Fruit fly (Drosophila melanogaster) whole organism, embryonic: ENCODE results near the gene corn.
A peak's percentile ranks its signal among the peaks of the same experiment; 100 is the strongest.

ENCODE experiments used
- CG11456 ChIP-seq: fragments of 200-800 bp; sonication (Bioruptor generic); IDR thresholded peaks from 3 replicates; pipeline ENCODE4 v1.3.6; 2022; ENCODE audit warnings: missing biosample characterization, missing genetic modification characterization
- CG12769 ChIP-seq: fragments of 200-800 bp; sonication (Bioruptor generic); optimal IDR thresholded peaks from 2 replicates; lab custom pipeline; 2019; ENCODE audit warnings: missing biosample characterization, mild to moderate bottlenecking, missing genetic modification characterization, moderate library complexity
- CG13123 ChIP-seq: fragments of 200-800 bp; sonication (Bioruptor generic); optimal IDR thresholded peaks from 2 replicates; lab custom pipeline; 2016; ENCODE audit warnings: missing biosample characterization, missing genetic modification characterization
- CG14050 ChIP-seq: fragments of 200-800 bp; sonication (Bioruptor generic); IDR thresholded peaks from 3 replicates; pipeline ENCODE4 v1.3.6; 2022; ENCODE audit warnings: missing biosample characterization, missing genetic modification characterization
- CG15479 ChIP-seq: fragments of 200-800 bp; sonication (Bioruptor generic); optimal IDR thresholded peaks from 3 replicates; lab custom pipeline; 2019; ENCODE audit warnings: missing biosample characterization, mild to moderate bottlenecking, missing genetic modification characterization, moderate library complexity
- CG15514 ChIP-seq: fragments of 200-800 bp; sonication (Bioruptor generic); optimal IDR thresholded peaks from 3 replicates; lab custom pipeline; 2017; ENCODE audit warnings: missing biosample characterization, missing genetic modification characterization, mild to moderate bottlenecking, moderate library complexity, missing genetic modification reagents
- CG17802 ChIP-seq: fragments of 200-800 bp; sonication (Bioruptor generic); optimal IDR thresholded peaks from 2 replicates; lab custom pipeline; 2018; ENCODE audit warnings: missing biosample characterization, mild to moderate bottlenecking, missing genetic modification characterization, moderate library complexity
- CG18599 ChIP-seq: fragments of 200-800 bp; sonication (Bioruptor generic); optimal IDR thresholded peaks from 3 replicates; lab custom pipeline; 2017; ENCODE audit warnings: missing biosample characterization, missing genetic modification characterization, mild to moderate bottlenecking, moderate library complexity, missing genetic modification reagents
- CG2199 ChIP-seq: fragments of 200-800 bp; sonication (Bioruptor generic); IDR thresholded peaks from 3 replicates; pipeline ENCODE4 v1.3.6; 2022; ENCODE audit warnings: missing biosample characterization, missing genetic modification characterization
- CG3407 ChIP-seq: fragments of 200-800 bp; sonication (Bioruptor generic); optimal IDR thresholded peaks from 2 replicates; lab custom pipeline; 2018; ENCODE audit warnings: missing biosample characterization, mild to moderate bottlenecking, missing genetic modification characterization
- CG34376 ChIP-seq: fragments of 200-800 bp; sonication (Bioruptor generic); optimal IDR thresholded peaks from 2 replicates; lab custom pipeline; 2018; ENCODE audit warnings: missing biosample characterization, mild to moderate bottlenecking, missing genetic modification characterization
- CG43689 ChIP-seq: fragments of 200-800 bp; sonication (Bioruptor generic); IDR thresholded peaks from 2 replicates; pipeline ENCODE4 v1.3.6; 2022; ENCODE audit warnings: missing biosample characterization, missing genetic modification characterization
- CG5180 ChIP-seq: fragments of 200-800 bp; sonication (Bioruptor generic); optimal IDR thresholded peaks from 3 replicates; lab custom pipeline; 2017; ENCODE audit warnings: missing biosample characterization, missing genetic modification characterization, mild to moderate bottlenecking, moderate library complexity, missing genetic modification reagents
- CG7928 ChIP-seq: fragments of 200-800 bp; sonication (Bioruptor generic); optimal IDR thresholded peaks from 2 replicates; lab custom pipeline; 2017; ENCODE audit warnings: missing biosample characterization, mild to moderate bottlenecking, missing genetic modification characterization
- CG8765 ChIP-seq: fragments of 200-800 bp; sonication (Bioruptor generic); IDR thresholded peaks from 2 replicates; pipeline ENCODE4 v1.3.6; 2022; ENCODE audit warnings: missing biosample characterization, missing genetic modification characterization
- CG9797 ChIP-seq: fragments of 200-800 bp; sonication (Bioruptor generic); optimal IDR thresholded peaks from 3 replicates; lab custom pipeline; 2018; ENCODE audit warnings: missing biosample characterization, mild to moderate bottlenecking, missing genetic modification characterization
- Dbx ChIP-seq: fragments of 200-800 bp; sonication (Bioruptor generic); IDR thresholded peaks from 3 replicates; pipeline ENCODE4 v1.3.6; 2022; ENCODE audit warnings: missing biosample characterization, missing genetic modification characterization
- Eip74EF ChIP-seq, 2 experiments: fragments of 200-800 bp in 1 of 2; fragments of >200 bp in 1 of 2; sonication (Bioruptor generic) in 1 of 2; optimal IDR thresholded peaks; 2 replicates each; lab custom pipeline; 2017 to 2019; ENCODE audit warnings: missing biosample characterization in 2 of 2, missing genetic modification characterization in 2 of 2, mild to moderate bottlenecking in 1 of 2, moderate library complexity in 1 of 2
- HHEX ChIP-seq: fragments of 200-800 bp; sonication (Bioruptor generic); optimal IDR thresholded peaks from 3 replicates; lab custom pipeline; 2017; ENCODE audit warnings: missing biosample characterization, mild to moderate bottlenecking, missing genetic modification characterization, missing genetic modification reagents
- Mad ChIP-seq: fragments of 200-800 bp; sonication (Bioruptor generic); optimal IDR thresholded peaks from 2 replicates; lab custom pipeline; 2016; ENCODE audit warnings: missing biosample characterization, missing genetic modification characterization
- NC2β ChIP-seq: fragments of 200-800 bp; sonication (Bioruptor generic); optimal IDR thresholded peaks from 2 replicates; lab custom pipeline; 2016; ENCODE audit warnings: missing biosample characterization, missing genetic modification characterization
- Pdp1 ChIP-seq, 2 experiments: fragments of 200-800 bp; sonication (Bioruptor generic); optimal IDR thresholded peaks; 3 replicates each; lab custom pipeline; 2016; ENCODE audit warnings: missing biosample characterization in 2 of 2, missing genetic modification characterization in 2 of 2, mild to moderate bottlenecking in 1 of 2, moderate library complexity in 1 of 2
- Poxn ChIP-seq: fragments of 200-800 bp; sonication (Bioruptor generic); IDR thresholded peaks from 2 replicates; pipeline ENCODE4 v1.3.6; 2022; ENCODE audit warnings: missing biosample characterization, missing genetic modification characterization
- Six4 ChIP-seq: fragments of 200-800 bp; sonication (Bioruptor generic); optimal IDR thresholded peaks from 2 replicates; lab custom pipeline; 2016; ENCODE audit warnings: missing biosample characterization, missing genetic modification characterization
- Sry-δ ChIP-seq: fragments of 200-800 bp; sonication (Bioruptor generic); optimal IDR thresholded peaks from 2 replicates; lab custom pipeline; 2016; ENCODE audit warnings: missing biosample characterization, missing genetic modification characterization
- Trl ChIP-seq, 3 experiments: fragments of >200 bp in 2 of 3; fragments of 200-800 bp in 1 of 3; sonication (Bioruptor generic) in 1 of 3; optimal IDR thresholded peaks; 2 replicates in 1 of 3; 3 replicates in 2 of 3; lab custom pipeline; 2016 to 2017; ENCODE audit warnings: missing biosample characterization in 1 of 3, missing genetic modification characterization in 1 of 3
- ab ChIP-seq: fragments of 200-800 bp; sonication (Bioruptor generic); optimal IDR thresholded peaks from 2 replicates; lab custom pipeline; 2016; ENCODE audit warnings: missing biosample characterization, missing genetic modification characterization
- ase ChIP-seq: fragments of 200-800 bp; sonication (Bioruptor generic); IDR thresholded peaks from 3 replicates; pipeline ENCODE4 v1.3.6; 2022; ENCODE audit warnings: missing biosample characterization, missing genetic modification characterization
- bigmax ChIP-seq: fragments of 200-800 bp; sonication (Bioruptor generic); optimal IDR thresholded peaks from 2 replicates; lab custom pipeline; 2018; ENCODE audit warnings: missing biosample characterization, mild to moderate bottlenecking, missing genetic modification characterization
- cg ChIP-seq: fragments of 200-800 bp; sonication (Bioruptor generic); optimal IDR thresholded peaks from 3 replicates; lab custom pipeline; 2019; ENCODE audit warnings: missing biosample characterization, mild to moderate bottlenecking, missing genetic modification characterization, moderate library complexity
- chm ChIP-seq: fragments of 200-800 bp; sonication (Bioruptor generic); IDR thresholded peaks from 2 replicates; pipeline ENCODE4 v1.3.6; 2022; ENCODE audit warnings: missing biosample characterization, missing genetic modification characterization
- cwo ChIP-seq: fragments of 200-800 bp; sonication (Bioruptor generic); optimal IDR thresholded peaks from 3 replicates; lab custom pipeline; 2017; ENCODE audit warnings: missing biosample characterization, missing genetic modification characterization, mild to moderate bottlenecking, moderate library complexity, missing genetic modification reagents
- ems ChIP-seq: fragments of 200-800 bp; sonication (Bioruptor generic); optimal IDR thresholded peaks from 3 replicates; lab custom pipeline; 2016; ENCODE audit warnings: missing biosample characterization, missing genetic modification characterization
- fd3F ChIP-seq: fragments of 200-800 bp; sonication (Bioruptor generic); optimal IDR thresholded peaks from 2 replicates; lab custom pipeline; 2018; ENCODE audit warnings: missing biosample characterization, mild to moderate bottlenecking, missing genetic modification characterization, moderate library complexity
- ftz-f1 ChIP-seq: fragments of 200-800 bp; sonication (Bioruptor generic); optimal IDR thresholded peaks from 2 replicates; lab custom pipeline; 2016; ENCODE audit warnings: missing biosample characterization, missing genetic modification characterization
- fu2 ChIP-seq: fragments of 200-800 bp; sonication (Bioruptor generic); optimal IDR thresholded peaks from 2 replicates; lab custom pipeline; 2016; ENCODE audit warnings: missing biosample characterization, missing genetic modification characterization
- gfzf ChIP-seq: fragments of 200-800 bp; sonication (Bioruptor generic); optimal IDR thresholded peaks from 2 replicates; lab custom pipeline; 2016; ENCODE audit warnings: missing biosample characterization, mild to moderate bottlenecking, missing genetic modification characterization, moderate library complexity
- gsb-n ChIP-seq: fragments of 200-800 bp; sonication (Bioruptor generic); optimal IDR thresholded peaks from 3 replicates; lab custom pipeline; 2018; ENCODE audit warnings: missing biosample characterization, mild to moderate bottlenecking, missing genetic modification characterization
- her ChIP-seq: fragments of 200-800 bp; sonication (Bioruptor generic); optimal IDR thresholded peaks from 2 replicates; lab custom pipeline; 2016; ENCODE audit warnings: missing biosample characterization, missing genetic modification characterization
- insv ChIP-seq, 2 experiments: fragments of 200-800 bp; sonication (Bioruptor generic); optimal IDR thresholded peaks; 3 replicates each; lab custom pipeline; 2016 to 2018; ENCODE audit warnings: missing biosample characterization in 2 of 2, missing genetic modification characterization in 2 of 2
- knrl ChIP-seq: fragments of 200-800 bp; sonication (Bioruptor generic); IDR thresholded peaks from 3 replicates; pipeline ENCODE4 v1.3.6; 2022; ENCODE audit warnings: missing biosample characterization, missing genetic modification characterization; ENCODE audit not compliant: partially characterized antibody
- nerfin-2 ChIP-seq: fragments of 200-800 bp; sonication (Bioruptor generic); IDR thresholded peaks from 2 replicates; pipeline ENCODE4 v1.3.6; 2022; ENCODE audit warnings: missing biosample characterization, missing genetic modification characterization; ENCODE audit not compliant: partially characterized antibody
- onecut ChIP-seq: fragments of 200-800 bp; sonication (Bioruptor generic); IDR thresholded peaks from 2 replicates; pipeline ENCODE4 v1.3.6; 2022; ENCODE audit warnings: missing biosample characterization, missing genetic modification characterization
- prd ChIP-seq, 3 experiments: fragments of >200 bp in 2 of 3; fragments of 200-800 bp in 1 of 3; sonication (Bioruptor generic) in 1 of 3; optimal IDR thresholded peaks in 2 of 3; IDR thresholded peaks in 1 of 3; 2 replicates in 2 of 3; 3 replicates in 1 of 3; pipeline versions ENCODE4 v1.3.6 to Lab custom; 2017 to 2022; ENCODE audit warnings: missing biosample characterization in 1 of 3, missing genetic modification characterization in 1 of 3
- sens-2 ChIP-seq: fragments of 200-800 bp; sonication (Bioruptor generic); IDR thresholded peaks from 2 replicates; pipeline ENCODE4 v1.3.6; 2022; ENCODE audit warnings: missing biosample characterization, missing genetic modification characterization
- sob ChIP-seq: fragments of 200-800 bp; sonication (Bioruptor generic); IDR thresholded peaks from 2 replicates; pipeline ENCODE4 v1.3.6; 2022; ENCODE audit warnings: missing biosample characterization, missing genetic modification characterization
- ssp ChIP-seq: fragments of 200-800 bp; sonication (Bioruptor generic); IDR thresholded peaks from 2 replicates; pipeline ENCODE4 v1.3.6; 2022; ENCODE audit warnings: missing biosample characterization, missing genetic modification characterization
- tna ChIP-seq: fragments of 200-800 bp; sonication (Bioruptor generic); IDR thresholded peaks from 2 replicates; pipeline ENCODE4 v1.3.6; 2022; ENCODE audit warnings: missing biosample characterization, missing genetic modification characterization; ENCODE audit not compliant: partially characterized antibody
- usp ChIP-seq: fragments of >200 bp; optimal IDR thresholded peaks from 2 replicates; lab custom pipeline; 2017; ENCODE audit warnings: missing biosample characterization, missing genetic modification characterization
- vvl ChIP-seq: fragments of 200-800 bp; sonication (Bioruptor generic); IDR thresholded peaks from 2 replicates; pipeline ENCODE4 v1.3.6; 2022; ENCODE audit warnings: missing biosample characterization, missing genetic modification characterization
- wek ChIP-seq: fragments of 200-800 bp; sonication (Bioruptor generic); optimal IDR thresholded peaks from 3 replicates; lab custom pipeline; 2018; ENCODE audit warnings: missing biosample characterization, mild to moderate bottlenecking, missing genetic modification characterization, moderate library complexity
- zfh1 ChIP-seq: fragments of 200-800 bp; sonication (Bioruptor generic); IDR thresholded peaks from 3 replicates; pipeline ENCODE4 v1.3.6; 2022; ENCODE audit warnings: missing biosample characterization, missing genetic modification characterization

corn gene

DNA sequence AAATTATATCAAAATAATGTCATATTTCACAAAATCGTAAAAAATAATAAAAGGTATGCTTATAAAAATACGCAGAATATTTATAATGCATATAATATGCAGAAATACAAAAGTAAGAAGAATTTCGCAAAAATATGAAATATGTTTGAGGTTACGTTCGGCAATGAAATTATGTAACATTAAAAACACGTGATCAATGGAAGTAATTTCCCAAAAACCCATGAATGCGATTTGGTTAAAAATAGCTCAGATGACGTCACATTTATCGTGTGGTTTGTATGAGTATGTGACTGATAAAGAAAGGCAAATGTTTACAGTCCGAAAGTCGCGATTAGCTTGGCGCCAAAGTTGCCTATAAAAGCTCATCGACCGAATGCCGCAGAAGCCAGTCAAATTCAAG, 840 bp upstream of the corn start, which contains the start of gene CG8620:
CG8620 (plus strand) TSS at position 387 of the 400 bp plus-strand sequence.
- TF ChIP-seq Pdp1 (GFP tag; optimal IDR thresholded peaks at IDR 0.05; lab: Kevin White, UChicago) (peak in 1 of 2 experiments; percentile 69), CG34376 (GFP tag; lab: Kevin White, UChicago) (peak; percentile 4), zfh1 (GFP tag; lab: Robert Waterston, UW) (no peak), CG13123 (no peak), CG14050 (GFP tag; lab: Robert Waterston, UW) (no peak), CG7928 (GFP tag; lab: Kevin White, UChicago) (no peak), fu2 (GFP tag; lab: Kevin White, UChicago) (no peak), gfzf (no peak), ems (GFP tag; lab: Kevin White, UChicago) (no peak), Eip74EF (GFP tag; optimal IDR thresholded peaks at IDR 0.05; lab: Kevin White, UChicago) (no peak), CG2199 (GFP tag; lab: Robert Waterston, UW) (no peak), CG43689 (GFP tag; lab: Robert Waterston, UW) (no peak), CG8765 (GFP tag; lab: Robert Waterston, UW) (no peak), tna (no peak), CG9797 (GFP tag; lab: Kevin White, UChicago) (no peak), CG5180 (no peak), Mad (GFP tag; lab: Kevin White, UChicago) (no peak), fd3F (GFP tag; lab: Kevin White, UChicago) (no peak), ab (GFP tag; lab: Kevin White, UChicago) (no peak), Dbx (GFP tag; lab: Robert Waterston, UW) (no peak), NC2β (GFP tag; lab: Kevin White, UChicago) (no peak), usp (GFP tag; lab: Kevin White, UChicago) (no peak), HHEX (GFP tag; lab: Kevin White, UChicago) (no peak), CG12769 (no peak), Sry-δ (GFP tag; lab: Kevin White, UChicago) (no peak), Six4 (GFP tag; lab: Kevin White, UChicago) (no peak), ase (no peak), CG17802 (no peak), CG18599 (GFP tag; lab: Kevin White, UChicago) (no peak), nerfin-2 (GFP tag; lab: Robert Waterston, UW) (no peak), bigmax (GFP tag; lab: Kevin White, UChicago) (peak; percentile 64), insv (GFP tag; optimal IDR thresholded peaks at IDR 0.05; lab: Kevin White, UChicago) (no peak), ssp (GFP tag; lab: Robert Waterston, UW) (no peak), sens-2 (GFP tag; lab: Robert Waterston, UW) (no peak), ftz-f1 (no peak), cwo (GFP tag; lab: Kevin White, UChicago) (peak; percentile 8), her (GFP tag; lab: Kevin White, UChicago) (no peak), knrl (GFP tag; lab: Robert Waterston, UW) (no peak), chm (GFP tag; lab: Robert Waterston, UW) (no peak), CG15514 (peak; percentile 0), gsb-n (tag; lab: Kevin White, UChicago) (no peak)

DNA sequence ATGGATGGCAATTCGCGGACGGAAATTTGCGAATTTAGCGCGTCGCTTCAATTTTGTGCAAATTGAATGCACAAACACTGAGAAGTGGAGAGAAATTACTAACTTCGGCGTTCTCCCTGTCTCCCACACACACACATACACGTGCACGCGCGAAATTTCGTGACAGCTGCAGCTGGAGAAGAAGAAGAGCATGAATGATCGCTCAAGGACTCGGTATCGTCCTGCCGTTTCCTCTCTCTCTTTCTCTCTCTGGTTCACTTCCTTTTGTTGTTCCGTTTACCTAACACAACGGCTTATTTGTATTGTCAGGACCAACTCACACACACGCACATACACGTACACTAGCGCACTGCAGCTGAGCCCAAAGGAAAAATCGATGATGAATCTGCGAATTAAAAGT, 634 bp downstream of the corn start:
- TF ChIP-seq onecut (GFP tag; lab: Robert Waterston, UW) (peak; percentile 87), Poxn (0 out of 2 replicates have a peak, but pooled peaks have one; percentile 5), Trl (optimal IDR thresholded peaks at IDR 0.05; lab: Kevin White, UChicago) (peak in 1 of 2 experiments; percentile 25), Trl (GFP tag; optimal IDR thresholded peaks at IDR 0.05; lab: Kevin White, UChicago) (no peak), prd (optimal IDR thresholded peaks at IDR 0.05; lab: Kevin White, UChicago) (no peak), prd (GFP tag; IDR thresholded peaks at IDR 0.05; lab: Robert Waterston, UW) (peak; percentile 16; the same call in 1 of the 3 replicates), vvl (GFP tag; lab: Robert Waterston, UW) (no peak), CG15479 (peak; percentile 61), CG11456 (GFP tag; lab: Robert Waterston, UW) (no peak), sob (GFP tag; lab: Robert Waterston, UW) (no peak), CG3407 (GFP tag; lab: Kevin White, UChicago) (no peak), wek (GFP tag; lab: Kevin White, UChicago) (no peak), cg (GFP tag; lab: Kevin White, UChicago) (peak; percentile 62)
